In the genomic region with DNA sequence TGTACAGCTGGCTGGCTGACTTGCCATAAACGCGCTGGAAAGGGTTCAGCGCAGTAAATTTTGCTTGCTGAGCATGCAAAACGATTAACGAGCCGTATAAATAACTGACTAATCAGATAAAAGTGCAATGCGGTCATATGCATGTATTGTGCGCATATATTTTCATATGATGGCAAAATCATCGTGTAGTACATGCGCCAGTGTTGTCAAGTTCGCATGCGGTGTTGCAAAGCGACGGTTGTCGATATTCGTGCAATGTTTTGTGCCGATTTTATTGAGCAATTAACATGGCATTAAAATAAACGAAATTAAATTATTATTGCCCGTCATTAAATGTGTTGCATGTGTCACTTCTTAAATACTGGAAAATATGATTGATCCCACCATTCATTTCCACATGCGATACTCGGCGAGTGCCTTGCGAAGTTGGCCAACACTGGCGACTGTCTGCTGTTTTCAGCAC, we compare ENCODE assay signal across 1 fruit fly cellular context.
TF ChIP-seq lines count a peak whose summit lies in the region.

No protein-coding gene starts in this region.

TF ChIP-seq in whole organism, embryonic, 481 proteins besides CTCF, POLR2A, EP300 and RAD21 (continued from another document and continues in another):
- TF ChIP-seq sim (GFP tag; IDR thresholded peaks at IDR 0.05; lab: Robert Waterston, UW), result no peak
- no peak for TF ChIP-seq CG13894 (tag; optimal IDR thresholded peaks at IDR 0.05; lab: Kevin White, UChicago)
- peak; percentile 96 for TF ChIP-seq CG10267 (tag; optimal IDR thresholded peaks at IDR 0.05; lab: Kevin White, UChicago)
- TF ChIP-seq CG2120 (GFP tag; optimal IDR thresholded peaks at IDR 0.05; lab: Kevin White, UChicago), result peak; percentile 91
- 0 out of 2 replicates have a peak, but pooled peaks have one; percentile 34 for TF ChIP-seq Nf-YA (GFP tag; IDR thresholded peaks at IDR 0.05; lab: Robert Waterston, UW)
- peak; percentile 58; the same call in 2 of the 3 replicates for TF ChIP-seq Optix (GFP tag; IDR thresholded peaks at IDR 0.05; lab: Robert Waterston, UW)
- TF ChIP-seq CG1529 (GFP tag; optimal IDR thresholded peaks at IDR 0.05; lab: Kevin White, UChicago), result peak; percentile 49
- TF ChIP-seq CG8359 (GFP tag; optimal IDR thresholded peaks at IDR 0.05; lab: Kevin White, UChicago; ENCODE audit: borderline replicate concordance), result peak; percentile 43
- peak; percentile 57; the same call in 1 of the 2 replicates for TF ChIP-seq Awh (GFP tag; IDR thresholded peaks at IDR 0.05; lab: Robert Waterston, UW)
- no peak for TF ChIP-seq jigr1 (GFP tag; IDR thresholded peaks at IDR 0.05; lab: Robert Waterston, UW)
- peak; percentile 71 for TF ChIP-seq CG11085 (GFP tag; IDR thresholded peaks at IDR 0.05; lab: Robert Waterston, UW)
- peak; percentile 86 for TF ChIP-seq tin (GFP tag; optimal IDR thresholded peaks at IDR 0.05; lab: Kevin White, UChicago)
- TF ChIP-seq CG18599 (GFP tag; optimal IDR thresholded peaks at IDR 0.05; lab: Kevin White, UChicago), result peak; percentile 79
- TF ChIP-seq Gug (GFP tag; IDR thresholded peaks at IDR 0.05; lab: Robert Waterston, UW), result peak; percentile 65; the same call in 3 of the 4 replicates
- peak; percentile 75 for TF ChIP-seq ssp (GFP tag; IDR thresholded peaks at IDR 0.05; lab: Robert Waterston, UW)
- TF ChIP-seq fd96Cb (tag; optimal IDR thresholded peaks at IDR 0.05; lab: Kevin White, UChicago), result peak; percentile 47
- peak; percentile 76 for TF ChIP-seq HLH4C (GFP tag; IDR thresholded peaks at IDR 0.05; lab: Robert Waterston, UW; ENCODE audit: partially characterized antibody)
- TF ChIP-seq CG16863 (GFP tag; optimal IDR thresholded peaks at IDR 0.05; lab: Kevin White, UChicago), result peak; percentile 80
- peak; percentile 68 for TF ChIP-seq ERR (GFP tag; optimal IDR thresholded peaks at IDR 0.05; lab: Kevin White, UChicago)
- no peak for TF ChIP-seq gcm (GFP tag; optimal IDR thresholded peaks at IDR 0.05; lab: Kevin White, UChicago)
- peak; percentile 72 for TF ChIP-seq bbx (GFP tag; IDR thresholded peaks at IDR 0.05; lab: Robert Waterston, UW; ENCODE audit: partially characterized antibody)
- TF ChIP-seq dpn (GFP tag; optimal IDR thresholded peaks at IDR 0.05; lab: Kevin White, UChicago), result peak; percentile 89
- peak; percentile 97 for TF ChIP-seq Ets65A (GFP tag; lab: Kevin White, UChicago)
- no peak for TF ChIP-seq bowl (GFP tag; IDR thresholded peaks at IDR 0.05; lab: Robert Waterston, UW)
- peak; percentile 80 for TF ChIP-seq Rx (GFP tag; IDR thresholded peaks at IDR 0.05; lab: Robert Waterston, UW)
- TF ChIP-seq ap (GFP tag; IDR thresholded peaks at IDR 0.05; lab: Robert Waterston, UW), result peak; percentile 51; the same call in 1 of the 2 replicates
- TF ChIP-seq NK7.1 (GFP tag; optimal IDR thresholded peaks at IDR 0.05; lab: Kevin White, UChicago), result peak; percentile 72
- no peak for TF ChIP-seq B-H2 (GFP tag; optimal IDR thresholded peaks at IDR 0.05; lab: Kevin White, UChicago)
- peak; percentile 64 for TF ChIP-seq CG8089 (GFP tag; optimal IDR thresholded peaks at IDR 0.05; lab: Kevin White, UChicago)
- TF ChIP-seq CG1603 (tag; optimal IDR thresholded peaks at IDR 0.05; lab: Kevin White, UChicago), result no peak
- TF ChIP-seq klu (GFP tag; IDR thresholded peaks at IDR 0.05; lab: Robert Waterston, UW), result peak; percentile 82
- TF ChIP-seq Dbx (GFP tag; IDR thresholded peaks at IDR 0.05; lab: Robert Waterston, UW), result peak; percentile 91
- peak; percentile 80 for TF ChIP-seq inv (GFP tag; IDR thresholded peaks at IDR 0.05; lab: Robert Waterston, UW; ENCODE audit: partially characterized antibody)
- peak; percentile 72 for TF ChIP-seq row (GFP tag; IDR thresholded peaks at IDR 0.05; lab: Robert Waterston, UW)
- TF ChIP-seq CG11398 (GFP tag; optimal IDR thresholded peaks at IDR 0.05; lab: Kevin White, UChicago), result peak; percentile 61
- no peak for TF ChIP-seq CG12219 (GFP tag; optimal IDR thresholded peaks at IDR 0.05; lab: Kevin White, UChicago)
- no peak for TF ChIP-seq crol (GFP tag; IDR thresholded peaks at IDR 0.05; lab: Robert Waterston, UW)
- TF ChIP-seq CG2199 (GFP tag; IDR thresholded peaks at IDR 0.05; lab: Robert Waterston, UW), result 0 out of 3 replicates have a peak, but pooled peaks have one; percentile 64
- peak; percentile 59 for TF ChIP-seq wor (GFP tag; IDR thresholded peaks at IDR 0.05; lab: Robert Waterston, UW)
- peak; percentile 86 for TF ChIP-seq Sin3A (optimal IDR thresholded peaks at IDR 0.05; lab: Kevin White, UChicago)
- TF ChIP-seq Nf-YB (GFP tag; optimal IDR thresholded peaks at IDR 0.05; lab: Kevin White, UChicago), result no peak
- TF ChIP-seq insv (GFP tag; optimal IDR thresholded peaks at IDR 0.05; lab: Kevin White, UChicago), result no peak
- no peak for TF ChIP-seq Meics (GFP tag; optimal IDR thresholded peaks at IDR 0.05; lab: Kevin White, UChicago)
- TF ChIP-seq Aef1 (GFP tag; IDR thresholded peaks at IDR 0.05; lab: Robert Waterston, UW), result peak; percentile 61
- peak; percentile 83 for TF ChIP-seq BEAF-32 (GFP tag; optimal IDR thresholded peaks at IDR 0.05; lab: Kevin White, UChicago)
- peak; percentile 52; the same call in 1 of the 2 replicates for TF ChIP-seq CG10321 (GFP tag; IDR thresholded peaks at IDR 0.05; lab: Robert Waterston, UW)
- peak; percentile 76 for TF ChIP-seq sisA (GFP tag; IDR thresholded peaks at IDR 0.05; lab: Robert Waterston, UW)
- TF ChIP-seq onecut (GFP tag; IDR thresholded peaks at IDR 0.05; lab: Robert Waterston, UW), result peak; percentile 22; the same call in 1 of the 2 replicates
- peak; percentile 70 for TF ChIP-seq CG12236 (GFP tag; optimal IDR thresholded peaks at IDR 0.05; lab: Kevin White, UChicago)
- peak; percentile 74 for TF ChIP-seq CG10462 (GFP tag; optimal IDR thresholded peaks at IDR 0.05; lab: Kevin White, UChicago)
- peak; percentile 65 for TF ChIP-seq vfl (GFP tag; optimal IDR thresholded peaks at IDR 0.05; lab: Kevin White, UChicago)
- TF ChIP-seq Drgx (GFP tag; IDR thresholded peaks at IDR 0.05; lab: Robert Waterston, UW), result peak; percentile 70; the same call in 1 of the 2 replicates
- no peak for TF ChIP-seq caup (GFP tag; optimal IDR thresholded peaks at IDR 0.05; lab: Kevin White, UChicago; ENCODE audit: severe bottlenecking)
- TF ChIP-seq Fer3 (tag; optimal IDR thresholded peaks at IDR 0.05; lab: Kevin White, UChicago), result peak; percentile 74
- peak; percentile 77 for TF ChIP-seq en (GFP tag; optimal IDR thresholded peaks at IDR 0.05; lab: Kevin White, UChicago)
- TF ChIP-seq CG9727 (GFP tag; optimal IDR thresholded peaks at IDR 0.05; lab: Kevin White, UChicago), result peak; percentile 64
- no peak for TF ChIP-seq grn (GFP tag; optimal IDR thresholded peaks at IDR 0.05; lab: Kevin White, UChicago)
- TF ChIP-seq Med (GFP tag; lab: Kevin White, UChicago), result peak; percentile 99
- TF ChIP-seq stwl (tag; optimal IDR thresholded peaks at IDR 0.05; lab: Kevin White, UChicago), result peak; percentile 68
- TF ChIP-seq Mrtf (GFP tag; IDR thresholded peaks at IDR 0.05; lab: Robert Waterston, UW), result peak; percentile 65; the same call in 2 of the 3 replicates
- peak; percentile 43 for TF ChIP-seq Adf1 (GFP tag; IDR thresholded peaks at IDR 0.05; lab: Robert Waterston, UW)
- TF ChIP-seq bsh (GFP tag; optimal IDR thresholded peaks at IDR 0.05; lab: Kevin White, UChicago), result peak in 1 of 2 experiments; percentile 58
- TF ChIP-seq lov (optimal IDR thresholded peaks at IDR 0.05; lab: Kevin White, UChicago), result no peak
- peak; percentile 61; the same call in 1 of the 3 replicates for TF ChIP-seq lov (GFP tag; IDR thresholded peaks at IDR 0.05; lab: Robert Waterston, UW)
- peak; percentile 65 for TF ChIP-seq CG4424 (GFP tag; optimal IDR thresholded peaks at IDR 0.05; lab: Kevin White, UChicago)
- peak; percentile 64 for TF ChIP-seq CG31224 (GFP tag; IDR thresholded peaks at IDR 0.05; lab: Robert Waterston, UW)
- TF ChIP-seq Sox100B (GFP tag; optimal IDR thresholded peaks at IDR 0.05; lab: Kevin White, UChicago), result no peak
- TF ChIP-seq CG1024 (GFP tag; IDR thresholded peaks at IDR 0.05; lab: Robert Waterston, UW), result 0 out of 2 replicates have a peak, but pooled peaks have one; percentile 27
- TF ChIP-seq fru (optimal IDR thresholded peaks at IDR 0.05; lab: Kevin White, UChicago), result no peak
- peak; percentile 79 for TF ChIP-seq Sry-δ (GFP tag; optimal IDR thresholded peaks at IDR 0.05; lab: Kevin White, UChicago)
- TF ChIP-seq dati (GFP tag; IDR thresholded peaks at IDR 0.05; lab: Robert Waterston, UW), result no peak
- peak; percentile 75 for TF ChIP-seq kay (GFP tag; optimal IDR thresholded peaks at IDR 0.05; lab: Kevin White, UChicago)
- TF ChIP-seq CG12942 (GFP tag; optimal IDR thresholded peaks at IDR 0.05; lab: Kevin White, UChicago), result peak; percentile 82
- TF ChIP-seq CG17385 (GFP tag; optimal IDR thresholded peaks at IDR 0.05; lab: Kevin White, UChicago), result peak; percentile 67
- TF ChIP-seq CG14667 (GFP tag; IDR thresholded peaks at IDR 0.05; lab: Robert Waterston, UW), result peak; percentile 47
- peak; percentile 58 for TF ChIP-seq psq (GFP tag; optimal IDR thresholded peaks at IDR 0.05; lab: Kevin White, UChicago)
- peak; percentile 39 for TF ChIP-seq Tbp (GFP tag; optimal IDR thresholded peaks at IDR 0.05; lab: Kevin White, UChicago)
- peak; percentile 80 for TF ChIP-seq NC2β (GFP tag; optimal IDR thresholded peaks at IDR 0.05; lab: Kevin White, UChicago)
- no peak for TF ChIP-seq h (optimal IDR thresholded peaks at IDR 0.05; lab: Kevin White, UChicago)
- TF ChIP-seq CG9215 (GFP tag; IDR thresholded peaks at IDR 0.05; lab: Robert Waterston, UW), result peak; percentile 82
- peak; percentile 79 for TF ChIP-seq CG4404 (GFP tag; IDR thresholded peaks at IDR 0.05; lab: Robert Waterston, UW)
- peak; percentile 65 for TF ChIP-seq CG9876 (GFP tag; optimal IDR thresholded peaks at IDR 0.05; lab: Kevin White, UChicago)
- TF ChIP-seq CG7963 (GFP tag; IDR thresholded peaks at IDR 0.05; lab: Robert Waterston, UW; ENCODE audit: partially characterized antibody), result 0 out of 3 replicates have a peak, but pooled peaks have one; percentile 61
- peak; percentile 50 for TF ChIP-seq CG1233 (GFP tag; optimal IDR thresholded peaks at IDR 0.05; lab: Kevin White, UChicago)
- TF ChIP-seq bab2 (GFP tag; optimal IDR thresholded peaks at IDR 0.05; lab: Kevin White, UChicago), result peak; percentile 79
- TF ChIP-seq CG14965 (GFP tag; optimal IDR thresholded peaks at IDR 0.05; lab: Kevin White, UChicago; ENCODE audit: borderline replicate concordance), result no peak
- TF ChIP-seq Bteb2 (GFP tag; optimal IDR thresholded peaks at IDR 0.05; lab: Kevin White, UChicago), result peak; percentile 79
- no peak for TF ChIP-seq CG12769 (tag; optimal IDR thresholded peaks at IDR 0.05; lab: Kevin White, UChicago)
- TF ChIP-seq CG32767 (GFP tag; IDR thresholded peaks at IDR 0.05; lab: Robert Waterston, UW), result peak; percentile 74
- no peak for TF ChIP-seq ash1 (GFP tag; optimal IDR thresholded peaks at IDR 0.05; lab: Kevin White, UChicago)
- TF ChIP-seq CG17186 (GFP tag; optimal IDR thresholded peaks at IDR 0.05; lab: Kevin White, UChicago), result peak; percentile 87
- TF ChIP-seq CG18011 (GFP tag; optimal IDR thresholded peaks at IDR 0.05; lab: Kevin White, UChicago), result peak; percentile 71
- TF ChIP-seq CkIIα-i1 (GFP tag; IDR thresholded peaks at IDR 0.05; lab: Robert Waterston, UW), result no peak
- no peak for TF ChIP-seq sens-2 (GFP tag; IDR thresholded peaks at IDR 0.05; lab: Robert Waterston, UW)
- peak; percentile 78 for TF ChIP-seq YL-1 (GFP tag; optimal IDR thresholded peaks at IDR 0.05; lab: Kevin White, UChicago)
- no peak for TF ChIP-seq CG6854 (GFP tag; optimal IDR thresholded peaks at IDR 0.05; lab: Kevin White, UChicago)
- no peak for TF ChIP-seq Eip74EF (GFP tag; optimal IDR thresholded peaks at IDR 0.05; lab: Kevin White, UChicago)
- TF ChIP-seq CG16813 (GFP tag; IDR thresholded peaks at IDR 0.05; lab: Robert Waterston, UW; ENCODE audit: partially characterized antibody), result peak; percentile 82
- peak; percentile 84 for TF ChIP-seq CG4854 (GFP tag; optimal IDR thresholded peaks at IDR 0.05; lab: Kevin White, UChicago)
- TF ChIP-seq CG4730 (GFP tag; IDR thresholded peaks at IDR 0.05; lab: Robert Waterston, UW), result peak; percentile 55
- no peak for TF ChIP-seq Ravus (GFP tag; IDR thresholded peaks at IDR 0.05; lab: Robert Waterston, UW)
- peak; percentile 66 for TF ChIP-seq Myb (GFP tag; optimal IDR thresholded peaks at IDR 0.05; lab: Kevin White, UChicago)
- TF ChIP-seq nmo (GFP tag; optimal IDR thresholded peaks at IDR 0.05; lab: Kevin White, UChicago), result peak; percentile 77
- no peak for TF ChIP-seq nerfin-1 (tag; optimal IDR thresholded peaks at IDR 0.05; lab: Kevin White, UChicago)
- no peak for TF ChIP-seq Lim3 (GFP tag; IDR thresholded peaks at IDR 0.05; lab: Robert Waterston, UW)
- peak; percentile 63 for TF ChIP-seq CG11723 (GFP tag; optimal IDR thresholded peaks at IDR 0.05; lab: Kevin White, UChicago)
- peak; percentile 88 for TF ChIP-seq HmgD (GFP tag; optimal IDR thresholded peaks at IDR 0.05; lab: Kevin White, UChicago)
- TF ChIP-seq CG32532 (GFP tag; IDR thresholded peaks at IDR 0.05; lab: Robert Waterston, UW), result peak; percentile 77
- TF ChIP-seq HLH3B (GFP tag; IDR thresholded peaks at IDR 0.05; lab: Robert Waterston, UW), result peak; percentile 64
- peak; percentile 53 for TF ChIP-seq sima (GFP tag; optimal IDR thresholded peaks at IDR 0.05; lab: Kevin White, UChicago)
- TF ChIP-seq lola (GFP tag; optimal IDR thresholded peaks at IDR 0.05; lab: Kevin White, UChicago), result peak in 1 of 3 experiments; percentile 31
- peak; percentile 55 for TF ChIP-seq CG2875 (GFP tag; optimal IDR thresholded peaks at IDR 0.05; lab: Kevin White, UChicago)
- peak; percentile 66 for TF ChIP-seq ato (GFP tag; IDR thresholded peaks at IDR 0.05; lab: Robert Waterston, UW; ENCODE audit: partially characterized antibody)
- peak; percentile 68 for TF ChIP-seq CG7357 (GFP tag; IDR thresholded peaks at IDR 0.05; lab: Robert Waterston, UW)
- TF ChIP-seq eyg (GFP tag; optimal IDR thresholded peaks at IDR 0.05; lab: Kevin White, UChicago), result peak; percentile 80
- peak; percentile 77 for TF ChIP-seq HHEX (GFP tag; optimal IDR thresholded peaks at IDR 0.05; lab: Kevin White, UChicago)
- TF ChIP-seq Hr3 (GFP tag; optimal IDR thresholded peaks at IDR 0.05; lab: Kevin White, UChicago), result peak; percentile 63
- TF ChIP-seq bigmax (GFP tag; optimal IDR thresholded peaks at IDR 0.05; lab: Kevin White, UChicago), result no peak
- peak; percentile 98 for TF ChIP-seq sens (GFP tag; lab: Kevin White, UChicago)
- peak; percentile 90 for TF ChIP-seq Hsf (GFP tag; optimal IDR thresholded peaks at IDR 0.05; lab: Kevin White, UChicago)
- TF ChIP-seq CG1832 (GFP tag; optimal IDR thresholded peaks at IDR 0.05; lab: Kevin White, UChicago), result no peak
- peak; percentile 74 for TF ChIP-seq az2 (GFP tag; optimal IDR thresholded peaks at IDR 0.05; lab: Kevin White, UChicago)
- TF ChIP-seq CG17359 (tag; optimal IDR thresholded peaks at IDR 0.05; lab: Kevin White, UChicago), result peak; percentile 63
- TF ChIP-seq p53 (GFP tag; optimal IDR thresholded peaks at IDR 0.05; lab: Kevin White, UChicago), result peak; percentile 54
